Fruit fly (Drosophila melanogaster) whole organism, pupa: ENCODE results near the gene Sgs5.

Experiments used
- CG10348 ChIP-seq: fragments of 200-800 bp; sonication (Bioruptor generic); IDR thresholded peaks from 2 replicates; pipeline ENCODE4 v1.3.6; 2022; ENCODE audit warnings: missing biosample characterization, missing genetic modification characterization
- CG14655 ChIP-seq: fragments of 200-800 bp; sonication (Bioruptor generic); optimal IDR thresholded peaks from 3 replicates; lab custom pipeline; 2017; ENCODE audit warnings: mild to moderate bottlenecking, missing biosample characterization, missing genetic modification reagents, missing genetic modification characterization
- CG15710 ChIP-seq: fragments of 200-800 bp; sonication (Bioruptor generic); optimal IDR thresholded peaks from 2 replicates; lab custom pipeline; 2018; ENCODE audit warnings: missing biosample characterization, mild to moderate bottlenecking, missing genetic modification characterization, moderate library complexity
- CG17806 ChIP-seq: fragments of 200-800 bp; sonication (Bioruptor generic); optimal IDR thresholded peaks from 2 replicates; lab custom pipeline; 2018; ENCODE audit warnings: missing biosample characterization, mild to moderate bottlenecking, missing genetic modification characterization, moderate library complexity
- CG32121 ChIP-seq: fragments of 200-800 bp; sonication (Bioruptor generic); IDR thresholded peaks from 2 replicates; pipeline ENCODE4 v1.3.6; 2022; ENCODE audit warnings: missing biosample characterization, missing genetic modification characterization
- CG4496 ChIP-seq: fragments of 200-800 bp; sonication (Bioruptor generic); IDR thresholded peaks from 3 replicates; pipeline ENCODE4 v1.3.6; 2022; ENCODE audit warnings: missing biosample characterization, missing genetic modification characterization
- CG8159 ChIP-seq: fragments of 200-800 bp; sonication (Bioruptor generic); optimal IDR thresholded peaks from 3 replicates; lab custom pipeline; 2018; ENCODE audit warnings: missing biosample characterization, mild to moderate bottlenecking, missing genetic modification characterization, moderate library complexity
- CG8301 ChIP-seq: fragments of 200-800 bp; sonication (Bioruptor generic); optimal IDR thresholded peaks from 2 replicates; lab custom pipeline; 2018; ENCODE audit warnings: missing biosample characterization, mild to moderate bottlenecking, missing genetic modification characterization
- Ets98B ChIP-seq: fragments of 200-800 bp; sonication (Bioruptor generic); IDR thresholded peaks from 2 replicates; pipeline ENCODE4 v1.3.6; 2022; ENCODE audit warnings: missing biosample characterization, missing genetic modification characterization
- fd96Ca ChIP-seq: fragments of 200-800 bp; sonication (Bioruptor generic); IDR thresholded peaks from 3 replicates; pipeline ENCODE4 v1.3.6; 2022; ENCODE audit warnings: missing biosample characterization, missing genetic modification characterization

The Sgs5 gene

dm6 chr3R:17630417-17630816 lies 35.3 kb downstream of the Sgs5 start, which contains the start of gene CG43175:
TSS of gene CG43175 (plus strand) at chr3R:17630717.
- TF ChIP-seq CG8301 (tag; lab: Kevin White, UChicago) (no peak), CG14655 (no peak), fd96Ca (GFP tag; lab: Robert Waterston, UW) (no peak)
- TF ChIP-seq, all 21 proteins: peak for 0

- TF ChIP-seq CG8159 (tag; lab: Kevin White, UChicago) (no peak), fd96Ca (GFP tag; lab: Robert Waterston, UW) (no peak), CG10348 (GFP tag; lab: Robert Waterston, UW) (no peak), CG14655 (no peak), Ets98B (GFP tag; lab: Robert Waterston, UW) (no peak)
Measured at dm6 chr3R:17631176-17631865, 36.2 kb downstream of the Sgs5 start.

dm6 chr3R:17644019-17644418 lies 48.9 kb downstream of the Sgs5 start:
- TF ChIP-seq CG15710 (tag; lab: Kevin White, UChicago) (no peak), CG32121 (GFP tag; lab: Robert Waterston, UW) (no peak), CG8159 (tag; lab: Kevin White, UChicago) (no peak)

- peak; percentile 22; the same call in 1 of the 3 replicates for TF ChIP-seq CG4496
- TF ChIP-seq CG17806 = no peak
Measured at dm6 chr3R:17645239-17645638, 50.1 kb downstream of the Sgs5 start.
